Fruit fly (Drosophila melanogaster) whole organism, pupa: ENCODE data around the gene Mst85C.

Experiments
- CG10348 ChIP-seq: fragments of 200-800 bp; sonication (Bioruptor generic); IDR thresholded peaks from 2 replicates; pipeline ENCODE4 v1.3.6; 2022; ENCODE audit warnings: missing biosample characterization, missing genetic modification characterization
- CG13204 ChIP-seq: fragments of 200-800 bp; sonication (Bioruptor generic); optimal IDR thresholded peaks from 2 replicates; lab custom pipeline; 2018; ENCODE audit warnings: missing biosample characterization, mild to moderate bottlenecking, missing genetic modification characterization, moderate library complexity
- CG17806 ChIP-seq: fragments of 200-800 bp; sonication (Bioruptor generic); optimal IDR thresholded peaks from 2 replicates; lab custom pipeline; 2018; ENCODE audit warnings: missing biosample characterization, mild to moderate bottlenecking, missing genetic modification characterization, moderate library complexity
- CG8159 ChIP-seq: fragments of 200-800 bp; sonication (Bioruptor generic); optimal IDR thresholded peaks from 3 replicates; lab custom pipeline; 2018; ENCODE audit warnings: missing biosample characterization, mild to moderate bottlenecking, missing genetic modification characterization, moderate library complexity
- EcR ChIP-seq: fragments of 200-800 bp; sonication (Bioruptor generic); optimal IDR thresholded peaks from 3 replicates; lab custom pipeline; 2019; ENCODE audit warnings: missing biosample characterization, missing genetic modification characterization, mild to moderate bottlenecking, moderate library complexity, missing genetic modification reagents

- TF ChIP-seq CG13204 = no peak
- TF ChIP-seq CG8159 (tag; lab: Kevin White, UChicago) = no peak
- no peak for TF ChIP-seq EcR (GFP tag; lab: Kevin White, UChicago)
- TF ChIP-seq CG10348 (GFP tag; lab: Robert Waterston, UW) = no peak
- TF ChIP-seq CG17806 (tag; lab: Kevin White, UChicago) = no peak
These were observed 42.3 kb upstream of the Mst85C start, which contains the start of the genes Prosbeta3 and Iru for dm6 chr3R:9006129-9006528.
